Fruit fly (Drosophila melanogaster) whole organism, adult: Measurements from ENCODE around the gene Vps16A.

ENCODE experiments used
- CG11617 ChIP-seq: fragments of 200-800 bp; sonication (Bioruptor generic); optimal IDR thresholded peaks from 2 replicates; lab custom pipeline; 2017; ENCODE audit warnings: mild to moderate bottlenecking, missing biosample characterization, missing genetic modification reagents, missing genetic modification characterization
- CG12768 ChIP-seq: fragments of 200-800 bp; sonication (Bioruptor generic); optimal IDR thresholded peaks from 2 replicates; lab custom pipeline; 2017; ENCODE audit warnings: missing biosample characterization, missing genetic modification characterization, mild to moderate bottlenecking, moderate library complexity, missing genetic modification reagents
- CG1620 ChIP-seq: fragments of 200-800 bp; sonication (Bioruptor generic); optimal IDR thresholded peaks from 2 replicates; lab custom pipeline; 2016; ENCODE audit warnings: missing biosample characterization, missing genetic modification characterization
- CG5204 ChIP-seq: fragments of 200-800 bp; sonication (Bioruptor generic); optimal IDR thresholded peaks from 2 replicates; lab custom pipeline; 2016; ENCODE audit warnings: missing biosample characterization, missing genetic modification characterization
- CG7101 ChIP-seq: fragments of 200-800 bp; sonication (Bioruptor generic); optimal IDR thresholded peaks from 2 replicates; lab custom pipeline; 2018; ENCODE audit warnings: missing biosample characterization, mild to moderate bottlenecking, missing genetic modification characterization, moderate library complexity
- Crg-1 ChIP-seq: fragments of 200-800 bp; sonication (Bioruptor generic); optimal IDR thresholded peaks from 2 replicates; lab custom pipeline; 2016; ENCODE audit warnings: missing biosample characterization, missing genetic modification characterization
- Mnt ChIP-seq: fragments of 200-800 bp; sonication (Bioruptor generic); optimal IDR thresholded peaks from 2 replicates; lab custom pipeline; 2016; ENCODE audit warnings: missing biosample characterization, mild to moderate bottlenecking, missing genetic modification characterization
- bab1 ChIP-seq: fragments of 200-800 bp; sonication (Bioruptor generic); optimal IDR thresholded peaks from 3 replicates; lab custom pipeline; 2019; ENCODE audit warnings: missing biosample characterization, mild to moderate bottlenecking, missing genetic modification characterization, moderate library complexity
- cic ChIP-seq: fragments of 200-800 bp; sonication (Bioruptor generic); optimal IDR thresholded peaks from 2 replicates; lab custom pipeline; 2017; ENCODE audit warnings: missing biosample characterization, mild to moderate bottlenecking, missing genetic modification characterization, moderate library complexity
- cnc ChIP-seq, 2 experiments: fragments of >200 bp; optimal IDR thresholded peaks; 2 replicates each; lab custom pipeline; 2017
- kay ChIP-seq: fragments of 200-800 bp; sonication (Bioruptor generic); peaks from one replicate; lab custom pipeline; 2016; ENCODE audit warnings: missing biosample characterization, missing genetic modification characterization, borderline replicate concordance
- pad ChIP-seq: fragments of 200-800 bp; sonication (Bioruptor generic); optimal IDR thresholded peaks from 3 replicates; lab custom pipeline; 2017; ENCODE audit warnings: missing biosample characterization, missing genetic modification characterization, mild to moderate bottlenecking, moderate library complexity, missing genetic modification reagents
- toe ChIP-seq: fragments of 200-800 bp; sonication (Bioruptor generic); optimal IDR thresholded peaks from 2 replicates; lab custom pipeline; 2016; ENCODE audit warnings: missing biosample characterization, missing genetic modification characterization

DNA sequence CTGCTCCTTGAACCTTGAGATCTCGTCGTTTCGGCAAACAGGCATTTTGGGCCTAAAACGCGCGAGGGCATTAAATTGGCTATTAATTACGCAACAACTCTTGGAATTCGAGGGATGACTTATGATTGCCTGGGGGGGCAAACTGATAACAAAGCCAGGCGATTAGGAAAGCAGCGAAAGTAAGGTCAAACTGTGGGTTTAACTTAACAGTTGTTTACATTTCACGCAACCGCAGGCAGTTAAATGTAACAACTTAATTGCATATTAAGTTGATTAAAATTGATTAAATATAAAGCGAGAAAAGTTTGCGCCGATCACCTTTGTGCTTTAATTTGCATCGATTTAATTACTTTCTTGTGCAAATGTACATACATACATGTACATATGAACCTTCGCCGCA, 20.9 kb downstream of the Vps16A start:
- TF ChIP-seq pad (GFP tag; lab: Kevin White, UChicago), result no peak
- no peak for TF ChIP-seq bab1
- no peak for TF ChIP-seq CG5204 (GFP tag; lab: Kevin White, UChicago)
- no peak for TF ChIP-seq kay
- no peak for TF ChIP-seq CG12768 (GFP tag; lab: Kevin White, UChicago)
- TF ChIP-seq Crg-1 (GFP tag; lab: Kevin White, UChicago), result no peak
- no peak for TF ChIP-seq Mnt (GFP tag; lab: Kevin White, UChicago)
- no peak for TF ChIP-seq cnc (optimal IDR thresholded peaks at IDR 0.05; lab: Kevin White, UChicago)
- no peak for TF ChIP-seq cic (GFP tag; lab: Kevin White, UChicago)
- no peak for TF ChIP-seq toe (GFP tag; lab: Kevin White, UChicago)
- TF ChIP-seq CG7101, result no peak
- no peak for TF ChIP-seq CG11617 (GFP tag; lab: Kevin White, UChicago)
- TF ChIP-seq CG1620 (GFP tag; lab: Kevin White, UChicago), result no peak
